6 worm cellular contexts compared by ENCODE assay signal in the genomic region with DNA sequence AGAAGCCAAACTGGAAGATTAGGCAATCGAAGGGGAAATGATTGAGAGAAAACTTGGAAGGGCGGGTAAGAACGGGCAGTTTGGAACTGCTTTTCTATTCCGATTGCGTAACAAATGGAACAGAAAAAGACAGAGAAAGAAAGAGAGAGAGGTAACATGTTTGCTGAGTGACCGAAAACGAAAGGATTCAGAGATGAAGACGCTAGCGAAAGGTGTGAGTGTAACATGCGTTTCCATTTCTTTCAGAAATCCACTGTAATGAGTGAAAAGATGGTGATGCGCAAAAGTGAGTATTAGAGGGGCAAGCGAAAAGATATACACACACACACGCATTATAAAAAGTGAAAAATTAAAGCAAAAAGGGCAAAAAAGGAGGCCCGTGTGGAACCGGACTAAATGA.
TF ChIP-seq lines count a peak whose summit lies in the region.

No protein-coding gene starts in this region.

TF ChIP-seq in whole organism, L1 larva, 84 proteins besides CTCF, POLR2A, EP300 and RAD21:
- TF ChIP-seq efl-1 (optimal IDR thresholded peaks at IDR 0.05; lab: Kevin White, UChicago), result no peak
- peak in 1 of 2 experiments; percentile 71 for TF ChIP-seq efl-1 (GFP tag; optimal IDR thresholded peaks at IDR 0.05 in 1 of 2; lab: Kevin White, UChicago)
- no peak for TF ChIP-seq lin-35 (GFP tag; optimal IDR thresholded peaks at IDR 0.05; lab: Kevin White, UChicago)
- TF ChIP-seq blmp-1 (tag; optimal IDR thresholded peaks at IDR 0.05; lab: Kevin White, UChicago), result peak; percentile 98
- TF ChIP-seq ceh-88 (GFP tag; IDR thresholded peaks at IDR 0.05; lab: Robert Waterston, UW), result no peak
TF ChIP-seq in whole organism, L1 larva: peak in this region for 2.

TF ChIP-seq in whole organism, L2 larva, 48 proteins besides CTCF, POLR2A, EP300 and RAD21:
- TF ChIP-seq blmp-1 (tag; optimal IDR thresholded peaks at IDR 0.05; lab: Kevin White, UChicago; ENCODE audit: insufficient read depth) (peak; percentile 93), lin-39 (tag; optimal IDR thresholded peaks at IDR 0.05; lab: Kevin White, UChicago) (no peak), nhr-25 (tag; optimal IDR thresholded peaks at IDR 0.05; lab: Kevin White, UChicago) (peak; percentile 42), nhr-23 (tag; optimal IDR thresholded peaks at IDR 0.05; lab: Kevin White, UChicago) (no peak), nhr-6 (tag; optimal IDR thresholded peaks at IDR 0.05; lab: Kevin White, UChicago) (no peak)

TF ChIP-seq in whole organism, L3 larva, 47 proteins besides CTCF, POLR2A, EP300 and RAD21:
- TF ChIP-seq nhr-43 (tag; optimal IDR thresholded peaks at IDR 0.05; lab: Kevin White, UChicago; ENCODE audit: poor library complexity, severe bottlenecking), result no peak
- peak; percentile 76 for TF ChIP-seq nhr-25 (tag; optimal IDR thresholded peaks at IDR 0.05; lab: Kevin White, UChicago)
- TF ChIP-seq nhr-23 (tag; optimal IDR thresholded peaks at IDR 0.05; lab: Kevin White, UChicago), result no peak

TF ChIP-seq in whole organism, L4 larva, 104 proteins besides CTCF, POLR2A, EP300 and RAD21:
- TF ChIP-seq ces-1 (GFP tag; optimal IDR thresholded peaks at IDR 0.05; lab: Kevin White, UChicago) (no peak), Y5F2A.4 (GFP tag; optimal IDR thresholded peaks at IDR 0.05; lab: Kevin White, UChicago) (no peak), nhr-6 (tag; optimal IDR thresholded peaks at IDR 0.05; lab: Kevin White, UChicago) (no peak), ztf-11 (tag; optimal IDR thresholded peaks at IDR 0.05; lab: Kevin White, UChicago) (no peak), nhr-28 (tag; optimal IDR thresholded peaks at IDR 0.05; lab: Kevin White, UChicago) (peak; percentile 38), hlh-11 (tag; optimal IDR thresholded peaks at IDR 0.05; lab: Kevin White, UChicago) (peak; percentile 52), madf-5 (GFP tag; IDR thresholded peaks at IDR 0.05; lab: Robert Waterston, UW) (no peak), mxl-2 (GFP tag; conservative IDR thresholded peaks at IDR 0.05; lab: Robert Waterston, UW) (no peak), ceh-62 (tag; optimal IDR thresholded peaks at IDR 0.05; lab: Kevin White, UChicago) (no peak), mxl-3 (GFP tag; optimal IDR thresholded peaks at IDR 0.05; lab: Kevin White, UChicago) (peak; percentile 16), spr-1 (tag; optimal IDR thresholded peaks at IDR 0.05; lab: Kevin White, UChicago) (peak; percentile 25), pqm-1 (tag; optimal IDR thresholded peaks at IDR 0.05; lab: Kevin White, UChicago) (no peak), daf-19 (GFP tag; conservative IDR thresholded peaks at IDR 0.05; lab: Robert Waterston, UW) (no peak), nhr-76 (tag; optimal IDR thresholded peaks at IDR 0.05; lab: Kevin White, UChicago) (no peak), nhr-48 (tag; optimal IDR thresholded peaks at IDR 0.05; lab: Kevin White, UChicago) (peak; percentile 24), mdt-29 (GFP tag; IDR thresholded peaks at IDR 0.05; lab: Robert Waterston, UW) (no peak), sdz-12 (GFP tag; optimal IDR thresholded peaks at IDR 0.05; lab: Kevin White, UChicago) (no peak), nhr-10 (tag; optimal IDR thresholded peaks at IDR 0.05; lab: Kevin White, UChicago) (no peak), snpc-1.2 (GFP tag; IDR thresholded peaks at IDR 0.05; lab: Robert Waterston, UW) (no peak), egl-43 (GFP tag; IDR thresholded peaks at IDR 0.05; lab: Robert Waterston, UW) (no peak)

TF ChIP-seq in whole organism, mixed stage, embryonic, 35 proteins besides CTCF, POLR2A, EP300 and RAD21:
- TF ChIP-seq blmp-1 (tag; optimal IDR thresholded peaks at IDR 0.05; lab: Kevin White, UChicago) (peak; percentile 79), ham-2 (GFP tag; optimal IDR thresholded peaks at IDR 0.05; lab: Kevin White, UChicago) (no peak), unc-39 (tag; optimal IDR thresholded peaks at IDR 0.05; lab: Kevin White, UChicago) (no peak), bed-3 (GFP tag; optimal IDR thresholded peaks at IDR 0.05; lab: Kevin White, UChicago) (no peak), ceh-43 (GFP tag; optimal IDR thresholded peaks at IDR 0.05; lab: Kevin White, UChicago) (no peak), ceh-39 (tag; optimal IDR thresholded peaks at IDR 0.05; lab: Kevin White, UChicago) (no peak), cnd-1 (tag; optimal IDR thresholded peaks at IDR 0.05; lab: Kevin White, UChicago) (no peak), zip-8 (tag; optimal IDR thresholded peaks at IDR 0.05; lab: Kevin White, UChicago) (peak; percentile 32), mep-1 (tag; optimal IDR thresholded peaks at IDR 0.05; lab: Kevin White, UChicago) (no peak), sem-2 (GFP tag; optimal IDR thresholded peaks at IDR 0.05; lab: Kevin White, UChicago) (no peak), elt-1 (tag; optimal IDR thresholded peaks at IDR 0.05; lab: Kevin White, UChicago; ENCODE audit: borderline replicate concordance, insufficient read depth) (no peak), mab-5 (tag; optimal IDR thresholded peaks at IDR 0.05; lab: Kevin White, UChicago) (no peak), lin-13 (tag; optimal IDR thresholded peaks at IDR 0.05; lab: Kevin White, UChicago) (no peak)

TF ChIP-seq in whole organism, young adult, 124 proteins besides CTCF, POLR2A, EP300 and RAD21:
- TF ChIP-seq cebp-1 (GFP tag; IDR thresholded peaks at IDR 0.05; lab: Robert Waterston, UW), result no peak
- peak; percentile 38 for TF ChIP-seq cebp-1 (tag; optimal IDR thresholded peaks at IDR 0.05; lab: Kevin White, UChicago)
- TF ChIP-seq egl-18 (GFP tag; IDR thresholded peaks at IDR 0.05; lab: Robert Waterston, UW), result no peak
